Worm (Caenorhabditis elegans) whole organism, mixed stage, embryonic: ENCODE measurements around the gene bli-5.

Experiments used
- bed-3 ChIP-seq: fragments of 200-800 bp; sonication (Bioruptor generic); optimal IDR thresholded peaks from 3 replicates; lab custom pipeline; 2018; ENCODE audit warnings: mild to moderate bottlenecking, missing genetic modification characterization, moderate library complexity, missing compliant biosample characterization
- blmp-1 ChIP-seq: fragments of 150-350 bp; optimal IDR thresholded peaks from 2 replicates; lab custom pipeline; 2014; ENCODE audit warnings: missing biosample characterization, missing genetic modification characterization
- elt-1 ChIP-seq: sonication (generic microtip); optimal IDR thresholded peaks from 2 replicates; lab custom pipeline; 2017; ENCODE audit warnings: missing genetic modification characterization, mild to moderate bottlenecking, missing compliant biosample characterization, antibody characterized with exemption, moderate library complexity, borderline replicate concordance; ENCODE audit not compliant: insufficient read depth
- elt-3 ChIP-seq: fragments of 150-350 bp; optimal IDR thresholded peaks from 2 replicates; lab custom pipeline; 2014; ENCODE audit warnings: missing biosample characterization, missing genetic modification characterization
- flh-1 ChIP-seq: fragments of 200-800 bp; sonication (Bioruptor generic); optimal IDR thresholded peaks from 2 replicates; lab custom pipeline; 2018; ENCODE audit warnings: mild to moderate bottlenecking, missing genetic modification characterization, moderate library complexity, missing compliant biosample characterization
- lsy-2 ChIP-seq: fragments of 150-350 bp; optimal IDR thresholded peaks from 2 replicates; lab custom pipeline; 2014; ENCODE audit warnings: missing biosample characterization, missing genetic modification characterization
- mab-5 ChIP-seq: fragments of 150-350 bp; optimal IDR thresholded peaks from 2 replicates; lab custom pipeline; 2014; ENCODE audit warnings: missing biosample characterization, missing genetic modification characterization
- nhr-12 ChIP-seq: fragments of 150-350 bp; optimal IDR thresholded peaks from 2 replicates; lab custom pipeline; 2014; ENCODE audit warnings: missing biosample characterization, missing genetic modification characterization
- nhr-237 ChIP-seq: fragments of 150-350 bp; optimal IDR thresholded peaks from 2 replicates; lab custom pipeline; 2014; ENCODE audit warnings: missing biosample characterization, missing genetic modification characterization
- pha-4 ChIP-seq: fragments of 150-350 bp; optimal IDR thresholded peaks from 2 replicates; lab custom pipeline; 2018; ENCODE audit warnings: missing biosample characterization, missing genetic modification reagents, missing genetic modification characterization
- unc-39 ChIP-seq: fragments of 150-350 bp; optimal IDR thresholded peaks from 2 replicates; lab custom pipeline; 2014; ENCODE audit warnings: missing biosample characterization, missing genetic modification characterization
- unc-62 ChIP-seq: fragments of 150-350 bp; optimal IDR thresholded peaks from 2 replicates; lab custom pipeline; 2014; ENCODE audit warnings: missing biosample characterization, missing genetic modification reagents, missing genetic modification characterization
- zip-8 ChIP-seq: fragments of 150-350 bp; optimal IDR thresholded peaks from 2 replicates; lab custom pipeline; 2014; ENCODE audit warnings: missing biosample characterization, missing genetic modification characterization
- ztf-11 ChIP-seq: fragments of 150-350 bp; optimal IDR thresholded peaks from 2 replicates; lab custom pipeline; 2014; ENCODE audit warnings: missing biosample characterization, missing genetic modification characterization

DNA sequence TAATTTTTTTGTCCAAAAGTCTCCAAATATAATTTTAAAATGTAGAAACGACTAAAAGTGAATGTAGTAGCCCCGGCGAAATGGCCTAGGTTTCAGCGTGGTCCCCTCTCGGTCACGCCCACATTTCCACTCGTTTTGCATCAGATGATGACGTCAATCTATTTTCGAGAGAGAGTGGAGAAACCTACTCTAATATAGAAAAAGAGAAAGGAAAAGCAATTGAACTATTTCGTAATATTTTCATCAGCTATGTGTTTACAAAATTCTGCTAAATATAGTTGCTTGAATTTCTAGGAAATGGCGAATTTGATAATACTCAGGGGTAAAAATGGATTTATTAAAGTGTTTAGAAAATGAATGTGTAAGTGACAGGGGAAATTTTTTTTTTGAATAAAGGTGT lies 26.2 kb upstream of the bli-5 start:
- TF ChIP-seq elt-3 (tag; lab: Kevin White, UChicago) (no peak), blmp-1 (tag; lab: Kevin White, UChicago) (no peak), unc-62 (GFP tag; lab: Kevin White, UChicago) (no peak), flh-1 (no peak), pha-4 (tag; lab: Kevin White, UChicago) (no peak), unc-39 (tag; lab: Kevin White, UChicago) (no peak), nhr-237 (tag; lab: Kevin White, UChicago) (no peak), lsy-2 (tag; lab: Kevin White, UChicago) (no peak), ztf-11 (tag; lab: Kevin White, UChicago) (no peak), zip-8 (no peak), nhr-12 (no peak), mab-5 (no peak), bed-3 (GFP tag; lab: Kevin White, UChicago) (no peak), elt-1 (tag; lab: Kevin White, UChicago) (no peak)
